Fruit fly (Drosophila melanogaster) whole organism, embryonic: Measurements from ENCODE around the gene mus101.
A peak's percentile ranks its signal among the peaks of the same experiment; 100 is the strongest.

Experiments used
- Blimp-1 ChIP-seq: fragments of 200-800 bp; sonication (Bioruptor generic); optimal IDR thresholded peaks from 3 replicates; lab custom pipeline; 2018; ENCODE audit warnings: missing biosample characterization, missing genetic modification characterization, mild to moderate bottlenecking, moderate library complexity, missing genetic modification reagents
- CG10209 ChIP-seq: fragments of 200-800 bp; sonication (Bioruptor generic); optimal IDR thresholded peaks from 3 replicates; lab custom pipeline; 2017; ENCODE audit warnings: missing biosample characterization, mild to moderate bottlenecking, missing genetic modification characterization, missing genetic modification reagents
- CG11085 ChIP-seq: fragments of 200-800 bp; sonication (Bioruptor generic); IDR thresholded peaks from 2 replicates; pipeline ENCODE4 v1.3.6; 2022; ENCODE audit warnings: missing biosample characterization, missing genetic modification characterization
- CG11093 ChIP-seq: fragments of 200-800 bp; sonication (Bioruptor generic); IDR thresholded peaks from 3 replicates; pipeline ENCODE4 v1.3.6; 2022; ENCODE audit warnings: missing biosample characterization, missing genetic modification characterization
- CG11695 ChIP-seq: fragments of 200-800 bp; sonication (Bioruptor generic); IDR thresholded peaks from 3 replicates; pipeline ENCODE4 v1.3.6; 2022; ENCODE audit warnings: missing biosample characterization, missing genetic modification characterization
- CG11723 ChIP-seq: fragments of 200-800 bp; sonication (Bioruptor generic); optimal IDR thresholded peaks from 2 replicates; lab custom pipeline; 2017; ENCODE audit warnings: missing biosample characterization, mild to moderate bottlenecking, missing genetic modification characterization
- CG12155 ChIP-seq: fragments of 200-800 bp; sonication (Bioruptor generic); optimal IDR thresholded peaks from 3 replicates; lab custom pipeline; 2016; ENCODE audit warnings: missing biosample characterization, missing genetic modification characterization
- CG12391 ChIP-seq: fragments of 200-800 bp; sonication (Bioruptor generic); optimal IDR thresholded peaks from 3 replicates; lab custom pipeline; 2018; ENCODE audit warnings: missing biosample characterization, mild to moderate bottlenecking, missing genetic modification characterization, moderate library complexity
- CG13894 ChIP-seq: fragments of 200-800 bp; sonication (Bioruptor generic); optimal IDR thresholded peaks from 3 replicates; lab custom pipeline; 2018; ENCODE audit warnings: missing biosample characterization, mild to moderate bottlenecking, missing genetic modification characterization, moderate library complexity
- CG15696 ChIP-seq: fragments of 200-800 bp; sonication (Bioruptor generic); optimal IDR thresholded peaks from 2 replicates; lab custom pipeline; 2019; ENCODE audit warnings: missing biosample characterization, mild to moderate bottlenecking, missing genetic modification characterization, moderate library complexity
- CG16813 ChIP-seq: fragments of 200-800 bp; sonication (Bioruptor generic); IDR thresholded peaks from 3 replicates; pipeline ENCODE4 v1.3.6; 2022; ENCODE audit warnings: missing biosample characterization, missing genetic modification characterization; ENCODE audit not compliant: partially characterized antibody
- CG2889 ChIP-seq: fragments of 200-800 bp; sonication (Bioruptor generic); IDR thresholded peaks from 3 replicates; pipeline ENCODE4 v1.3.6; 2022; ENCODE audit warnings: missing biosample characterization, missing genetic modification characterization
- CG3838 ChIP-seq: fragments of 200-800 bp; sonication (Bioruptor generic); optimal IDR thresholded peaks from 3 replicates; lab custom pipeline; 2016; ENCODE audit warnings: missing biosample characterization, missing genetic modification characterization
- CG6175 ChIP-seq: fragments of 200-800 bp; sonication (Bioruptor generic); IDR thresholded peaks from 3 replicates; pipeline ENCODE4 v1.3.6; 2022; ENCODE audit warnings: missing biosample characterization, missing genetic modification characterization
- CG7839 ChIP-seq: fragments of 200-800 bp; sonication (Bioruptor generic); optimal IDR thresholded peaks from 3 replicates; lab custom pipeline; 2018; ENCODE audit warnings: missing biosample characterization, mild to moderate bottlenecking, missing genetic modification characterization, moderate library complexity
- CG8290 ChIP-seq, 3 experiments: fragments of 200-800 bp; sonication (Bioruptor generic); optimal IDR thresholded peaks; 2 replicates each; lab custom pipeline; 2016 to 2019; ENCODE audit warnings: missing biosample characterization in 3 of 3, missing genetic modification characterization in 3 of 3, mild to moderate bottlenecking in 2 of 3, moderate library complexity in 1 of 3
- CG8359 ChIP-seq: fragments of 200-800 bp; sonication (Bioruptor generic); optimal IDR thresholded peaks from 2 replicates; lab custom pipeline; 2017; ENCODE audit warnings: missing biosample characterization, mild to moderate bottlenecking, missing genetic modification characterization, borderline replicate concordance
- CHES-1-like ChIP-seq: fragments of 200-800 bp; sonication (Bioruptor generic); optimal IDR thresholded peaks from 2 replicates; lab custom pipeline; 2016; ENCODE audit warnings: missing biosample characterization, missing genetic modification characterization
- Dfd ChIP-seq, 2 experiments: fragments of >200 bp; optimal IDR thresholded peaks; 2 replicates each; lab custom pipeline; 2017; ENCODE audit warnings: missing biosample characterization in 2 of 2, missing genetic modification characterization in 2 of 2
- GATAe ChIP-seq: fragments of 200-800 bp; sonication (Bioruptor generic); conservative IDR thresholded peaks from 2 replicates; pipeline ENCODE4 v1.3.6; 2022; ENCODE audit warnings: missing biosample characterization, missing genetic modification characterization
- H15 ChIP-seq: fragments of 200-800 bp; sonication (Bioruptor generic); IDR thresholded peaks from 3 replicates; pipeline ENCODE4 v1.3.6; 2022; ENCODE audit warnings: missing biosample characterization, missing genetic modification characterization
- HLH54F ChIP-seq: fragments of 200-800 bp; sonication (Bioruptor generic); optimal IDR thresholded peaks from 3 replicates; lab custom pipeline; 2016; ENCODE audit warnings: missing biosample characterization, missing genetic modification characterization
- Hr3 ChIP-seq: fragments of 200-800 bp; sonication (Bioruptor generic); optimal IDR thresholded peaks from 3 replicates; lab custom pipeline; 2016; ENCODE audit warnings: missing biosample characterization, missing genetic modification characterization
- Hr78 ChIP-seq, 2 experiments: fragments of 200-800 bp in 1 of 2; fragments of >200 bp in 1 of 2; sonication (Bioruptor generic) in 1 of 2; optimal IDR thresholded peaks; 2 replicates each; lab custom pipeline; 2017 to 2019; ENCODE audit warnings: missing biosample characterization in 2 of 2, missing genetic modification characterization in 2 of 2, mild to moderate bottlenecking in 1 of 2, moderate library complexity in 1 of 2
- Max ChIP-seq: fragments of 200-800 bp; sonication (Bioruptor generic); optimal IDR thresholded peaks from 2 replicates; lab custom pipeline; 2016; ENCODE audit warnings: missing biosample characterization, mild to moderate bottlenecking, missing genetic modification characterization
- Sry-δ ChIP-seq: fragments of 200-800 bp; sonication (Bioruptor generic); optimal IDR thresholded peaks from 2 replicates; lab custom pipeline; 2016; ENCODE audit warnings: missing biosample characterization, missing genetic modification characterization
- Vsx1 ChIP-seq: fragments of 200-800 bp; sonication (Bioruptor generic); optimal IDR thresholded peaks from 2 replicates; lab custom pipeline; 2017; ENCODE audit warnings: missing biosample characterization, mild to moderate bottlenecking, missing genetic modification characterization, missing genetic modification reagents
- YL-1 ChIP-seq: fragments of 200-800 bp; sonication (Bioruptor generic); optimal IDR thresholded peaks from 3 replicates; lab custom pipeline; 2017; ENCODE audit warnings: missing biosample characterization, mild to moderate bottlenecking, missing genetic modification characterization
- ab ChIP-seq: fragments of 200-800 bp; sonication (Bioruptor generic); optimal IDR thresholded peaks from 2 replicates; lab custom pipeline; 2016; ENCODE audit warnings: missing biosample characterization, missing genetic modification characterization
- ase ChIP-seq: fragments of 200-800 bp; sonication (Bioruptor generic); IDR thresholded peaks from 3 replicates; pipeline ENCODE4 v1.3.6; 2022; ENCODE audit warnings: missing biosample characterization, missing genetic modification characterization
- ash1 ChIP-seq: fragments of 200-800 bp; sonication (Bioruptor generic); optimal IDR thresholded peaks from 2 replicates; lab custom pipeline; 2018; ENCODE audit warnings: missing biosample characterization, mild to moderate bottlenecking, missing genetic modification characterization
- cad ChIP-seq: fragments of >200 bp; optimal IDR thresholded peaks from 2 replicates; lab custom pipeline; 2017; ENCODE audit warnings: missing biosample characterization, missing genetic modification characterization
- chinmo ChIP-seq: fragments of 200-800 bp; sonication (Bioruptor generic); IDR thresholded peaks from 4 replicates; pipeline ENCODE4 v1.3.6; 2022; ENCODE audit warnings: missing biosample characterization, missing genetic modification characterization; ENCODE audit not compliant: partially characterized antibody
- dm ChIP-seq: fragments of 200-800 bp; sonication (Bioruptor generic); optimal IDR thresholded peaks from 3 replicates; lab custom pipeline; 2016; ENCODE audit warnings: missing biosample characterization, missing genetic modification characterization
- ewg ChIP-seq: fragments of 200-800 bp; sonication (Bioruptor generic); optimal IDR thresholded peaks from 3 replicates; lab custom pipeline; 2017; ENCODE audit warnings: mild to moderate bottlenecking, missing biosample characterization, missing genetic modification reagents, missing genetic modification characterization
- fd102C ChIP-seq: fragments of 200-800 bp; sonication (Bioruptor generic); optimal IDR thresholded peaks from 2 replicates; lab custom pipeline; 2018; ENCODE audit warnings: missing biosample characterization, mild to moderate bottlenecking, missing genetic modification characterization, moderate library complexity
- grn ChIP-seq: fragments of 200-800 bp; sonication (Bioruptor generic); optimal IDR thresholded peaks from 3 replicates; lab custom pipeline; 2017; ENCODE audit warnings: missing biosample characterization, missing genetic modification characterization
- gsb ChIP-seq: fragments of 200-800 bp; sonication (Bioruptor generic); IDR thresholded peaks from 2 replicates; pipeline ENCODE4 v1.3.6; 2022; ENCODE audit warnings: missing biosample characterization, missing genetic modification characterization
- jumu ChIP-seq: fragments of 200-800 bp; sonication (Bioruptor generic); optimal IDR thresholded peaks from 3 replicates; lab custom pipeline; 2016; ENCODE audit warnings: missing biosample characterization, missing genetic modification characterization
- knrl ChIP-seq: fragments of 200-800 bp; sonication (Bioruptor generic); IDR thresholded peaks from 3 replicates; pipeline ENCODE4 v1.3.6; 2022; ENCODE audit warnings: missing biosample characterization, missing genetic modification characterization; ENCODE audit not compliant: partially characterized antibody
- lab ChIP-seq: fragments of 200-800 bp; sonication (Bioruptor generic); optimal IDR thresholded peaks from 3 replicates; lab custom pipeline; 2017; ENCODE audit warnings: missing biosample characterization, missing genetic modification characterization, mild to moderate bottlenecking, moderate library complexity, missing genetic modification reagents
- nerfin-1 ChIP-seq: fragments of 200-800 bp; sonication (Bioruptor generic); optimal IDR thresholded peaks from 3 replicates; lab custom pipeline; 2019; ENCODE audit warnings: missing biosample characterization, mild to moderate bottlenecking, missing genetic modification characterization, moderate library complexity
- odd ChIP-seq: fragments of 200-800 bp; sonication (Bioruptor generic); optimal IDR thresholded peaks from 2 replicates; lab custom pipeline; 2017; ENCODE audit warnings: missing biosample characterization, mild to moderate bottlenecking, missing genetic modification characterization
- p53 ChIP-seq: fragments of 200-800 bp; sonication (Bioruptor generic); optimal IDR thresholded peaks from 2 replicates; lab custom pipeline; 2016; ENCODE audit warnings: missing biosample characterization, missing genetic modification characterization
- ranshi ChIP-seq: fragments of 200-800 bp; sonication (Bioruptor generic); IDR thresholded peaks from 2 replicates; pipeline ENCODE4 v1.3.6; 2022; ENCODE audit warnings: missing biosample characterization, missing genetic modification characterization
- scrt ChIP-seq: fragments of 200-800 bp; sonication (Bioruptor generic); optimal IDR thresholded peaks from 2 replicates; lab custom pipeline; 2018; ENCODE audit warnings: missing biosample characterization, mild to moderate bottlenecking, missing genetic modification characterization, moderate library complexity
- sens ChIP-seq: fragments of 200-800 bp; sonication (Bioruptor generic); peaks from one replicate; lab custom pipeline; 2016; ENCODE audit warnings: missing biosample characterization, missing genetic modification characterization
- sob ChIP-seq: fragments of 200-800 bp; sonication (Bioruptor generic); IDR thresholded peaks from 2 replicates; pipeline ENCODE4 v1.3.6; 2022; ENCODE audit warnings: missing biosample characterization, missing genetic modification characterization
- tin ChIP-seq: fragments of 200-800 bp; sonication (Bioruptor generic); optimal IDR thresholded peaks from 3 replicates; lab custom pipeline; 2016; ENCODE audit warnings: missing biosample characterization, missing genetic modification characterization
- unpg ChIP-seq: fragments of 200-800 bp; sonication (Bioruptor generic); optimal IDR thresholded peaks from 3 replicates; lab custom pipeline; 2018; ENCODE audit warnings: missing biosample characterization, mild to moderate bottlenecking, missing genetic modification characterization, moderate library complexity

The mus101 gene

DNA sequence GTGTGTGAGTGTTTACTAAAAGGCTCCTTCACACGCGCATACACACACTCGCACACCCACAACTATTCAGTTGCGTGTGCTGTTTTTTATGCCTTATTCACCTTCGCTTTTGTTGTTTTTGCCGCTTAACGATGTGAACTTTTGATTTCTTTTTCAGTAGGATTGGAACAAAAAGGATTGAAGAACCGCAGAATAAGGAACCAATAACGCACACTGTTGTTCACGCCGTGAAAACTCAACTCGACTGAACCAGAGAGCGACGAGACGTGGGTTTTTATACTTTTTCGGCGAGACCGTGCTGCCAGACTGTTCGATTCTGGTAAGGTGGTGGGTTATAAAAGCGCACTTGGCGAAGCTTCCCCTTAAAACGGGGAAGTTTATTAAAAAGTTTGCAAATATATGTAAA, 33.1 kb downstream of the mus101 start, which contains the start of gene Pdcd4 (continued):
- TF ChIP-seq Hr3 (GFP tag; lab: Kevin White, UChicago) (no peak), CG2889 (GFP tag; lab: Robert Waterston, UW) (no peak), Dfd (GFP tag; optimal IDR thresholded peaks at IDR 0.05; lab: Kevin White, UChicago) (no peak), grn (no peak), H15 (no peak), lab (GFP tag; lab: Kevin White, UChicago) (peak; percentile 4), CG12391 (peak; percentile 6), CG15696 (tag; lab: Kevin White, UChicago) (no peak), CG11695 (GFP tag; lab: Robert Waterston, UW) (no peak), unpg (GFP tag; lab: Kevin White, UChicago) (no peak), CG11085 (GFP tag; lab: Robert Waterston, UW) (no peak), jumu (no peak), scrt (GFP tag; lab: Kevin White, UChicago) (peak; percentile 52), CG7839 (peak; percentile 26), cad (GFP tag; lab: Kevin White, UChicago) (no peak), ase (GFP tag; lab: Robert Waterston, UW) (0 out of 3 replicates have a peak, but pooled peaks have one; percentile 16), knrl (0 out of 3 replicates have a peak, but pooled peaks have one; percentile 26), HLH54F (GFP tag; lab: Kevin White, UChicago) (no peak), ab (GFP tag; lab: Kevin White, UChicago) (no peak), CHES-1-like (GFP tag; lab: Kevin White, UChicago) (peak; percentile 34), ranshi (GFP tag; lab: Robert Waterston, UW) (no peak), fd102C (no peak), nerfin-1 (tag; lab: Kevin White, UChicago) (peak; percentile 22), CG10209 (GFP tag; lab: Kevin White, UChicago) (peak; percentile 11), Sry-δ (GFP tag; lab: Kevin White, UChicago) (no peak), Hr78 (GFP tag; optimal IDR thresholded peaks at IDR 0.05; lab: Kevin White, UChicago) (no peak), ash1 (no peak), CG11093 (GFP tag; lab: Robert Waterston, UW) (no peak), ewg (GFP tag; lab: Kevin White, UChicago) (no peak), CG3838 (GFP tag; lab: Kevin White, UChicago) (no peak), CG13894 (peak; percentile 37), sens (GFP tag; lab: Kevin White, UChicago) (peak; percentile 87), CG11723 (GFP tag; lab: Kevin White, UChicago) (no peak), dm (GFP tag; lab: Kevin White, UChicago) (no peak), CG16813 (0 out of 3 replicates have a peak, but pooled peaks have one; percentile 21), Vsx1 (GFP tag; lab: Kevin White, UChicago) (no peak), GATAe (GFP tag; lab: Robert Waterston, UW) (no peak), CG12155 (GFP tag; lab: Kevin White, UChicago) (peak; percentile 44), Blimp-1 (GFP tag; lab: Kevin White, UChicago) (peak; percentile 43), odd (no peak), CG8359 (GFP tag; lab: Kevin White, UChicago) (no peak), tin (no peak), Max (GFP tag; lab: Kevin White, UChicago) (no peak), gsb (GFP tag; lab: Robert Waterston, UW) (no peak), CG6175 (GFP tag; lab: Robert Waterston, UW) (no peak), chinmo (GFP tag; lab: Robert Waterston, UW) (peak; percentile 65; the same call in 1 of the 4 replicates), sob (GFP tag; lab: Robert Waterston, UW) (no peak; the same call in 1 of the 2 replicates), YL-1 (GFP tag; lab: Kevin White, UChicago) (peak; percentile 38), CG8290 (GFP tag; optimal IDR thresholded peaks at IDR 0.05; lab: Kevin White, UChicago) (no peak), CG8290 (tag; optimal IDR thresholded peaks at IDR 0.05; lab: Kevin White, UChicago) (peak in 1 of 2 experiments; percentile 70), p53 (GFP tag; lab: Kevin White, UChicago) (no peak)
